Worm (Caenorhabditis elegans) whole organism, mixed stage, embryonic: ENCODE data around the gene F33C8.4.

ENCODE experiments used
- M03D4.4 ChIP-seq: sonication (generic microtip); optimal IDR thresholded peaks from 2 replicates; lab custom pipeline; 2017; ENCODE audit warnings: mild to moderate bottlenecking, missing genetic modification characterization, missing compliant biosample characterization
- bed-3 ChIP-seq: fragments of 200-800 bp; sonication (Bioruptor generic); optimal IDR thresholded peaks from 3 replicates; lab custom pipeline; 2018; ENCODE audit warnings: mild to moderate bottlenecking, missing genetic modification characterization, moderate library complexity, missing compliant biosample characterization
- ceh-39 ChIP-seq: fragments of 150-350 bp; optimal IDR thresholded peaks from 2 replicates; lab custom pipeline; 2014; ENCODE audit warnings: missing biosample characterization, missing genetic modification characterization
- ceh-83 ChIP-seq: fragments of 200-800 bp; sonication (Bioruptor generic); optimal IDR thresholded peaks from 2 replicates; lab custom pipeline; 2018; ENCODE audit warnings: mild to moderate bottlenecking, missing genetic modification characterization, missing compliant biosample characterization
- ces-1 ChIP-seq: fragments of 150-350 bp; optimal IDR thresholded peaks from 2 replicates; lab custom pipeline; 2014; ENCODE audit warnings: missing biosample characterization, missing genetic modification reagents, missing genetic modification characterization
- cnd-1 ChIP-seq: fragments of 200-800 bp; sonication (Bioruptor generic); optimal IDR thresholded peaks from 2 replicates; lab custom pipeline; 2018; ENCODE audit warnings: mild to moderate bottlenecking, missing genetic modification characterization, missing compliant biosample characterization
- drap-1 ChIP-seq: fragments of 200-800 bp; sonication (Bioruptor generic); optimal IDR thresholded peaks from 3 replicates; lab custom pipeline; 2018; ENCODE audit warnings: mild to moderate bottlenecking, missing genetic modification characterization, missing compliant biosample characterization
- elt-1 ChIP-seq: sonication (generic microtip); optimal IDR thresholded peaks from 2 replicates; lab custom pipeline; 2017; ENCODE audit warnings: missing genetic modification characterization, mild to moderate bottlenecking, missing compliant biosample characterization, antibody characterized with exemption, moderate library complexity, borderline replicate concordance; ENCODE audit not compliant: insufficient read depth
- elt-3 ChIP-seq: fragments of 150-350 bp; optimal IDR thresholded peaks from 2 replicates; lab custom pipeline; 2014; ENCODE audit warnings: missing biosample characterization, missing genetic modification characterization
- flh-1 ChIP-seq: fragments of 200-800 bp; sonication (Bioruptor generic); optimal IDR thresholded peaks from 2 replicates; lab custom pipeline; 2018; ENCODE audit warnings: mild to moderate bottlenecking, missing genetic modification characterization, moderate library complexity, missing compliant biosample characterization
- ham-2 ChIP-seq: fragments of 200-800 bp; sonication (Bioruptor generic); optimal IDR thresholded peaks from 2 replicates; lab custom pipeline; 2018; ENCODE audit warnings: mild to moderate bottlenecking, missing genetic modification characterization, missing compliant biosample characterization
- lin-13 ChIP-seq: fragments of 150-350 bp; optimal IDR thresholded peaks from 2 replicates; lab custom pipeline; 2014; ENCODE audit warnings: missing biosample characterization, missing genetic modification characterization
- lin-32 ChIP-seq: fragments of 200-800 bp; sonication (Bioruptor generic); optimal IDR thresholded peaks from 2 replicates; lab custom pipeline; 2018; ENCODE audit warnings: mild to moderate bottlenecking, missing genetic modification characterization, missing compliant biosample characterization
- lsy-2 ChIP-seq: fragments of 150-350 bp; optimal IDR thresholded peaks from 2 replicates; lab custom pipeline; 2014; ENCODE audit warnings: missing biosample characterization, missing genetic modification characterization
- mab-5 ChIP-seq: fragments of 150-350 bp; optimal IDR thresholded peaks from 2 replicates; lab custom pipeline; 2014; ENCODE audit warnings: missing biosample characterization, missing genetic modification characterization
- mep-1 ChIP-seq: fragments of 150-350 bp; optimal IDR thresholded peaks from 2 replicates; lab custom pipeline; 2017; ENCODE audit warnings: missing biosample characterization, missing genetic modification reagents, missing genetic modification characterization, inconsistent platforms
- mls-2 ChIP-seq: sonication (generic microtip); optimal IDR thresholded peaks from 2 replicates; lab custom pipeline; 2016; ENCODE audit warnings: mild to moderate bottlenecking, missing genetic modification characterization, moderate library complexity, missing compliant biosample characterization
- nhr-12 ChIP-seq: fragments of 150-350 bp; optimal IDR thresholded peaks from 2 replicates; lab custom pipeline; 2014; ENCODE audit warnings: missing biosample characterization, missing genetic modification characterization
- nhr-2 ChIP-seq: fragments of 150-350 bp; optimal IDR thresholded peaks from 2 replicates; lab custom pipeline; 2014; ENCODE audit warnings: missing biosample characterization, missing genetic modification characterization
- nhr-237 ChIP-seq: fragments of 150-350 bp; optimal IDR thresholded peaks from 2 replicates; lab custom pipeline; 2014; ENCODE audit warnings: missing biosample characterization, missing genetic modification characterization
- nhr-28 ChIP-seq: fragments of 150-350 bp; optimal IDR thresholded peaks from 2 replicates; lab custom pipeline; 2014; ENCODE audit warnings: missing biosample characterization, missing genetic modification characterization
- nhr-76 ChIP-seq: sonication (generic microtip); optimal IDR thresholded peaks from 2 replicates; lab custom pipeline; 2017; ENCODE audit warnings: missing biosample characterization, missing genetic modification characterization
- pha-4 ChIP-seq: fragments of 150-350 bp; optimal IDR thresholded peaks from 2 replicates; lab custom pipeline; 2018; ENCODE audit warnings: missing biosample characterization, missing genetic modification reagents, missing genetic modification characterization
- sem-2 ChIP-seq: fragments of 200-800 bp; sonication (Bioruptor generic); optimal IDR thresholded peaks from 2 replicates; lab custom pipeline; 2018; ENCODE audit warnings: mild to moderate bottlenecking, missing genetic modification characterization, missing compliant biosample characterization
- snpc-4 ChIP-seq: fragments of 150-350 bp; optimal IDR thresholded peaks from 2 replicates; lab custom pipeline; 2014; ENCODE audit warnings: missing biosample characterization, missing genetic modification characterization
- sptf-1 ChIP-seq: sonication (generic microtip); optimal IDR thresholded peaks from 2 replicates; lab custom pipeline; 2017; ENCODE audit warnings: mild to moderate bottlenecking, missing genetic modification characterization, moderate library complexity, missing compliant biosample characterization
- tbx-8 ChIP-seq: fragments of 200-800 bp; sonication (Bioruptor generic); optimal IDR thresholded peaks from 2 replicates; lab custom pipeline; 2018; ENCODE audit warnings: mild to moderate bottlenecking, missing genetic modification characterization, moderate library complexity, missing compliant biosample characterization
- unc-120 ChIP-seq: sonication (generic microtip); optimal IDR thresholded peaks from 2 replicates; lab custom pipeline; 2017; ENCODE audit warnings: missing genetic modification characterization, missing compliant biosample characterization; ENCODE audit not compliant: poor library complexity, severe bottlenecking
- unc-39 ChIP-seq: fragments of 150-350 bp; optimal IDR thresholded peaks from 2 replicates; lab custom pipeline; 2014; ENCODE audit warnings: missing biosample characterization, missing genetic modification characterization
- unc-62 ChIP-seq: fragments of 150-350 bp; optimal IDR thresholded peaks from 2 replicates; lab custom pipeline; 2014; ENCODE audit warnings: missing biosample characterization, missing genetic modification reagents, missing genetic modification characterization
- ztf-11 ChIP-seq: fragments of 150-350 bp; optimal IDR thresholded peaks from 2 replicates; lab custom pipeline; 2014; ENCODE audit warnings: missing biosample characterization, missing genetic modification characterization

The F33C8.4 gene

DNA sequence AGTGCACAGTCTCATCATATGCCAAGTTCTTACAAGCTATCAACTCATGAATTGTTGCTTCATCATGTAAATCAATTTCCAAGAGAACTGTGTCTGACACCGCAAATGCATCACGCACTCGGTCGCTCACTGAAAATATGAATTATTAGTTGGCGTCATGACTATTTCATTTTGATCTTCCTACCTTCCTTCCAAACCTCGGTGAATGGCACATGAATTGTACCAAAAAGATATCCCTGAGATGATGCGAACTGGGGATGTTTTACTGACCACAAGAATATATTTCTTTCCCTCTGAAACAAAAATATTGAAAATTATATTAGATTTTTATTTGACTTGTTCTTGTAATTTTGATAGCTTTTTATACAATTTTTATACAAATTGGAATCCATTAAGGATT is 28.1 kb downstream of the F33C8.4 start:
- TF ChIP-seq mab-5 (tag; lab: Kevin White, UChicago) (no peak), lin-13 (tag; lab: Kevin White, UChicago) (no peak), ztf-11 (no peak), elt-1 (no peak), ham-2 (GFP tag; lab: Kevin White, UChicago) (no peak), unc-39 (no peak), lin-32 (no peak), nhr-12 (tag; lab: Kevin White, UChicago) (no peak), cnd-1 (tag; lab: Kevin White, UChicago) (no peak), ces-1 (GFP tag; lab: Kevin White, UChicago) (no peak), unc-62 (GFP tag; lab: Kevin White, UChicago) (no peak), ceh-83 (no peak), drap-1 (GFP tag; lab: Kevin White, UChicago) (no peak)

DNA sequence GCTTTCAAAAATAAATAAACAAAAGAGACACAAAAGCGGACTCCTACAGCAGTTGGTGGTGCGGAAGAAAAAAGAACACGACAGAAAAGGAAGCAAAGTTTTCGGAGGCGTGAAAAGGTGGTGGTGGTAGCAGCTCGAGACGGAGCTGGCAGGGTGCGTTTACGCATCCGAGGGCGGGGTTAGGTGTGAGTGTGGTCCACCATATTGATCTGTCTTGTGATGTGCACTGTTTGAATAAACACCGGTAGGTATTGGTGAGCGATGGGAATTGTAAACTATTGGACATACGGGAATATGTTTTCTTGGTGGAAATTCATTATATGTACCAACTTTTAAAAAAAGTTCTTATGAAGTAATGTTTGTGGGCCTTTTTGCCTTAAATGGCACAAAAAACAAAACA is 28.9 kb downstream of the F33C8.4 start, which contains the start of gene C05G5.5:
C05G5.5 (minus strand) TSS at position 101 of the 400 bp plus-strand sequence.
- peak; percentile 2 for TF ChIP-seq mls-2
- no peak for TF ChIP-seq M03D4.4 (tag; lab: Kevin White, UChicago)

DNA sequence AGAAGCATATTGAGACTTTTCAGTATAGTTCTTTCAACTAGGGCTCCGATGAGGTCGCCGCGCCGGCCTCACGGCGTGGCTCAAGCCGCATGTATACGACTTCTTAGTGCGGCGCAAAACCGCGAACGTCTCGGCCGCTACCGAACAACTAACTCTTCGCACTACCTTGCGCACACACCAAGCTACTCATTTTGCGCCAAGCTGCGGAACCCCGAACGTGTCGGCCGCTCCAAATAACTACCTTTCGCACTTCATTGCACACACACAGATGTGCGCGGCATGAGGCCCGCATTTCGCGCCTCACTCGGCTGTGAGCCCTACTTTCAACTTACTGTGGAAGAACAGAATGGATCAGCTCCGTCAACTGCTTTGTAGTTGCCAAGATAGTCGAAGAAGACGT is 35.7 kb downstream of the F33C8.4 start:
- no peak for TF ChIP-seq elt-1
- no peak for TF ChIP-seq ceh-39 (tag; lab: Kevin White, UChicago)
- TF ChIP-seq lsy-2 (tag; lab: Kevin White, UChicago) = no peak
- TF ChIP-seq ces-1 (GFP tag; lab: Kevin White, UChicago) = no peak
- TF ChIP-seq elt-3 (tag; lab: Kevin White, UChicago) = no peak
- TF ChIP-seq mab-5 (tag; lab: Kevin White, UChicago) = no peak
- TF ChIP-seq bed-3 (GFP tag; lab: Kevin White, UChicago) = no peak
- TF ChIP-seq nhr-76 (tag; lab: Kevin White, UChicago) = no peak
- TF ChIP-seq sptf-1 = no peak
- TF ChIP-seq ceh-83 = no peak
- TF ChIP-seq nhr-28 (tag; lab: Kevin White, UChicago) = no peak

DNA sequence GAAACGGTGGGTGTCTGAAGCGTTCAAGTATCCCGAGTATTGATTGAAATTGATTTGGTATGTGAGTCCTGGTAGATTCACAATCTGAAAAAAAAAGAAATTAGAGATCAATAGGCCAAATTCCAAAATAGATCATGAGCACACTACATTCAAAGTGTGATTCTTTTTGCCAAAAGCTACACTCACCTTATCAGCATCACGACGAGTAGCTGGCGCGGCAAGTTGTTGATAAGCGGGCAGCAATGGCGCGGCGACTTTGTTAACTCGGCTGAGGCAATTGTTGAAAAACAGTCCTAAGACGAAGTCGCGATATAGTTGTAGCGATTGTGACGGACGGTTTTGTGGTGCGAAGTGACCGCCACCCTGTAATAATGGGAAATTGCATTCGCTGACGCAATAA is 36.9 kb downstream of the F33C8.4 start:
- no peak for TF ChIP-seq unc-120 (tag; lab: Kevin White, UChicago)
- no peak for TF ChIP-seq lin-13 (tag; lab: Kevin White, UChicago)
- TF ChIP-seq ces-1 (GFP tag; lab: Kevin White, UChicago) = no peak
- TF ChIP-seq snpc-4 (tag; lab: Kevin White, UChicago) = no peak
- no peak for TF ChIP-seq flh-1 (GFP tag; lab: Kevin White, UChicago)
- no peak for TF ChIP-seq unc-62 (GFP tag; lab: Kevin White, UChicago)

DNA sequence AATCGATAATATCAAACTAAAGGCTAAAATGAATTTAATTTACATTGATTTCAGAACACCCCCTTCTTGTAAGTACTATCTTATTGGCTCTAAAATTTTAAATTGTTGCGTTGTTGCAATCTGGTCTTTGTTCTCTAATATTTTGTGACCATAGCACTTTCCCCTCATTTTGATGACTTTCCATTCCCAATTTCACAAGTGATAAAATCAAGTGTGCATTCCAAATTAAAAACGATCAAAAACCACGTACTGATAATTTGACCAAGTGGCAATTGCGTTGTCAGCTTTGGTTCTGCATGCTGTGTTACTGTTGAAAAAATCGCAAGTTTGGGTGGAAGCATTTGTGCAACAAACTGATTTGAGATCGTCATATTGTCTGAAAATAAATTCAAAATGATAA is 38.3 kb downstream of the F33C8.4 start:
- TF ChIP-seq ztf-11 (no peak), cnd-1 (tag; lab: Kevin White, UChicago) (no peak), nhr-237 (no peak), pha-4 (tag; lab: Kevin White, UChicago) (no peak), bed-3 (GFP tag; lab: Kevin White, UChicago) (no peak), lin-32 (no peak), unc-39 (no peak), elt-1 (no peak), mls-2 (no peak), nhr-12 (tag; lab: Kevin White, UChicago) (no peak), mab-5 (tag; lab: Kevin White, UChicago) (no peak), sem-2 (GFP tag; lab: Kevin White, UChicago) (no peak)

DNA sequence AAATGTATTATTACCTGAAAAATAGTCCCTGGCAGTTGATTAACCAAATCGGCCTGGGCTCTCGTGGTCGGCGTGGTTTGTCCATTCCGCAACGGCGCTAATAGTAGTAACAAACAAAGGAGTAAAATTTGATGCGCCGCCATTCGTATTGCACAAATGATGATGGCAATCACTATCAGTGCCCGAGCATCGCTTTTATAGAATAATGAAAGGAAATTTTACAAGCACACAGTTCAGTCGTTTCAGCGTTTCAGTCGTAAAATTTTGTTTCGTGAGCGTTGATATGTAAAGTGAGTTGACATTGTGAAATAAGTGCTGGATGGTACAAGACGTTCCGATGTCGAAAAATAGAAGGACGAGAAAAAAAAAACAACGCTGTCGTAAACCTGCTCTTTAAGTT is 39.6 kb downstream of the F33C8.4 start, which contains the start of gene Y16B4A.2:
Y16B4A.2 (minus strand) TSS at position 170 of the 400 bp plus-strand sequence.
- no peak for TF ChIP-seq unc-120 (tag; lab: Kevin White, UChicago)
- TF ChIP-seq snpc-4 (tag; lab: Kevin White, UChicago) = no peak
- no peak for TF ChIP-seq bed-3 (GFP tag; lab: Kevin White, UChicago)
- no peak for TF ChIP-seq flh-1 (GFP tag; lab: Kevin White, UChicago)
- TF ChIP-seq tbx-8 (GFP tag; lab: Kevin White, UChicago) = no peak
- no peak for TF ChIP-seq ztf-11
- TF ChIP-seq nhr-2 = no peak
- TF ChIP-seq lin-13 (tag; lab: Kevin White, UChicago) = no peak
- no peak for TF ChIP-seq lin-32
- no peak for TF ChIP-seq ceh-83
- no peak for TF ChIP-seq drap-1 (GFP tag; lab: Kevin White, UChicago)
- TF ChIP-seq mep-1 (tag; lab: Kevin White, UChicago) = no peak
- TF ChIP-seq elt-1 = no peak
- no peak for TF ChIP-seq mab-5 (tag; lab: Kevin White, UChicago)
